Worm (Caenorhabditis elegans) whole organism, midembryonic: Measurements from ENCODE around the gene Y54G11A.2.

Experiments used
- T22C8.4 ChIP-seq: fragments of 200-800 bp; sonication (Bioruptor generic); IDR thresholded peaks from 2 replicates; pipeline ENCODE4 v1.3.6; 2022; ENCODE audit warnings: missing genetic modification characterization, missing compliant biosample characterization
- flt-1 ChIP-seq: fragments of 200-800 bp; sonication (Bioruptor generic); IDR thresholded peaks from 2 replicates; pipeline ENCODE4 v1.3.6; 2022; ENCODE audit warnings: missing genetic modification characterization, missing compliant biosample characterization
- klf-2 ChIP-seq: fragments of 200-800 bp; sonication (Bioruptor generic); conservative IDR thresholded peaks from 2 replicates; pipeline ENCODE4 v1.3.6; 2022; ENCODE audit warnings: missing genetic modification reagents, missing genetic modification characterization, missing compliant biosample characterization
- med-1 ChIP-seq: sonication (generic microtip); optimal IDR thresholded peaks from 2 replicates; lab custom pipeline; 2017; ENCODE audit warnings: missing genetic modification characterization, mild to moderate bottlenecking, missing compliant biosample characterization, antibody characterized with exemption, missing genetic modification reagents; ENCODE audit not compliant: insufficient read depth
- ztf-23 ChIP-seq: fragments of 200-800 bp; sonication (Bioruptor generic); IDR thresholded peaks from 2 replicates; pipeline ENCODE4 v1.3.6; 2022; ENCODE audit warnings: missing genetic modification reagents, missing genetic modification characterization, missing compliant biosample characterization

DNA sequence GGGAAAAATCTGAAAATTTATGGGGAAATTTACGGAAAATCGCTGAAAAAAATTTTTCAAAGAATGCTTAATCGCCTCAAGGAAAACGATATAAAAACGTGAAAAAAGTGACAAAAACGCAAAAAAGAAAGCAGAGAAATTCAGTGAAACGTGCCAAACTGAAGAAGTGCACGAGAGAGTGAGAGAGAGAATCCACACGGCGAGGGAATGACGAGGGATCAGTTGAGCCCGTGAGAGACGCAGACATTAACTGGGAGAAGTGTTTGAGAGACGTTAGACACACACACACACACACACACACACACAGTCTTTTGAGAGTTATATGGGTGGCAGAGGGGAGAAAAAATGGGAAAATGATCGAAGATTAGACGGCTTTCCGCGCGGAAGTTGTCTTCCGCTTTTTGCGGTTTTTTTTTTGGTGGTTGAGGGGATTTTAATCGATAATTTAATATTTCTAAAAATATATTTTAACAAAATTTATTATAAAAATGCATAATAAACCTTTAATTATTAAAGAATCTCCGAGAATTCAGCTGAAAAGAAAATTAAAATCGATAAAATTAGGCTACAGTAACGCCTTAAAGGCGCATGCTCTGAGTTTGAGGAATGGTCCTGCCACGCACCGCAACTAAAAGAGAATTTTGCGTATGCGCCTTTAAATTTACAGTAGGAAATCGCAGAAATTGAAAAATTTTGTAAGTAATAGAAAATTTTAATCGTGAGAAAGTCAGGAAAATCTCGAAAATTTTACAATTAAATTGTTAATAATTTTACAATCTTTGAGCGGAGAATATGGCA lies 7.5 kb upstream of the Y54G11A.2 start:
- no peak for TF ChIP-seq med-1 (GFP tag; lab: Kevin White, UChicago)
- no peak for TF ChIP-seq flt-1 (GFP tag; lab: Robert Waterston, UW)
- no peak for TF ChIP-seq ztf-23
- no peak for TF ChIP-seq klf-2
- no peak for TF ChIP-seq T22C8.4 (GFP tag; lab: Robert Waterston, UW)
